Fruit fly (Drosophila melanogaster): Measurements from ENCODE around the gene chinmo.

chinmo gene

DNA sequence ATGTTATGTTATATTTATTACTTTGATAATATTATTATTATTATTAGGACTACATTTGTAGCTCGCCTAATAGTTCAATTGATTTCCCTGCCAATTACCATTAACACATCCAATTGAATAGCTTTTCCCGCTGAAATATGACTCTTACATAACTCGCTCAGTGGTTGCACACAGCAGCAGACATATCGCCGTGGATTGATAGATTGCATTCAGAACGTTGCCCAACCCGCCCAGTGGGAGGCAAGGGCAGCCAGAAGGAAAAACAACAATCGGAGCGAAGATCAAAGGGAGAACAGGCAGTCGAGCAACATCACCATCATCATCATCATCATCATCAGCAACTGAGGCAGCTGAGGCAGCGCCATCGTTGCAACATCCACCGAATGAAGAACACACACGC is 5.0 kb upstream of the chinmo start:
- TF ChIP-seq Clk (GFP tag; optimal IDR thresholded peaks at IDR 0.05): no peak
- TF ChIP-seq CG12768 (GFP tag; optimal IDR thresholded peaks at IDR 0.05): no peak
- no peak for TF ChIP-seq ovo (GFP tag; optimal IDR thresholded peaks at IDR 0.05)
- no peak for TF ChIP-seq pad (GFP tag; optimal IDR thresholded peaks at IDR 0.05)
- no peak for TF ChIP-seq CG5204 (GFP tag; optimal IDR thresholded peaks at IDR 0.05)
- TF ChIP-seq bab1 (GFP tag; optimal IDR thresholded peaks at IDR 0.05): no peak
- no peak for TF ChIP-seq tj (GFP tag; optimal IDR thresholded peaks at IDR 0.05)
- TF ChIP-seq Hr96 (GFP tag; optimal IDR thresholded peaks at IDR 0.05): no peak
- TF ChIP-seq CG7101 (tag; optimal IDR thresholded peaks at IDR 0.05): no peak
- TF ChIP-seq CG11617 (GFP tag; optimal IDR thresholded peaks at IDR 0.05): no peak

DNA sequence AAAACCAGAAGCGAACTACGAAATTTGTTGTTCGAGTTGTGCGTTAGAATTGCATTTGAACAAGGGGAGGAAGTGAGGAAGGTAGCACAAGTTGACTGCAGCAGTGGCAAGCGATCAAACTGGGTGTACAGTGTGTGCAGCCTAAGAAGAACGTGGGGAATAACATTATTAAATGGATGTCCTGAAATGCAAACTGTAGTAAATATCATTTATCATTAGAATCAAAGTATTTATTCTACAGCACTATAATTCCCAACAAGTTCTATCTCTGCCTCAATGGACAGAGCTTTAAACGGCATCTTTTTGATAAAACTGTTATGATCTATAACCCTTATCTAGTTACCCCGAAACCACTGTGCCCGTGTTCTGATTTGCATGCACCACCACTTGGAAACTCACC is 4.6 kb upstream of the chinmo start:
- TF ChIP-seq cic (GFP tag; optimal IDR thresholded peaks at IDR 0.05) (no peak), CG1620 (GFP tag; optimal IDR thresholded peaks at IDR 0.05) (no peak), ovo (GFP tag; optimal IDR thresholded peaks at IDR 0.05) (no peak), cnc (optimal IDR thresholded peaks at IDR 0.05) (no peak), CG14711 (tag; optimal IDR thresholded peaks at IDR 0.05) (no peak), Hr96 (GFP tag; optimal IDR thresholded peaks at IDR 0.05) (no peak), bab1 (GFP tag; optimal IDR thresholded peaks at IDR 0.05) (no peak), CG5204 (GFP tag; optimal IDR thresholded peaks at IDR 0.05) (no peak), Crg-1 (GFP tag; optimal IDR thresholded peaks at IDR 0.05) (no peak), kay (GFP tag; ENCODE audit: borderline replicate concordance) (no peak), CG12768 (GFP tag; optimal IDR thresholded peaks at IDR 0.05) (no peak), pad (GFP tag; optimal IDR thresholded peaks at IDR 0.05) (no peak), tj (GFP tag; optimal IDR thresholded peaks at IDR 0.05) (no peak)

DNA sequence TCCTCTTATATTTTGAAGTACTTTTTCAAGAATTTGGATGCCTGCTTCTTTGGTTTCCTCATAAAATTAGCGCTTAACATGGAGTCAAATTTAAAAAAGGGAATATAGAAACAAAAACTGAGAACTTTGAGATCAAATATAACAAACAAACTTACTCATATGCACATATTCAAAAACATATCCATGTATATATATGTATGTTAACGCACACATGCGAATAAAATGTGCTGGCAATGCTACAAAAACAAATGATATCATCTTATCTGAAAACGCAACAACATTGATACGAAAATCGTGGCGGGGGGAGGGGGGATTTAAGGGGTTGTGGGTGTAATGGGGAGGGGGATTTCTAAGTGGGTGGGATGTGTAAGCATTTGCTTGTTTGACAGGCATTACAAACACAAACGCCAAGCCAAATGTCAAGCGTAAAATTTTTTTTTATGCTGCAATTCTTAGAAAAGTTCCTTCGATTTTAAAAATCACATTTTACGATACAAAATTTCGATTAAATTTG is 3.0 kb upstream of the chinmo start:
- no peak for TF ChIP-seq Mnt (GFP tag; optimal IDR thresholded peaks at IDR 0.05)
- no peak for TF ChIP-seq Crg-1 (GFP tag; optimal IDR thresholded peaks at IDR 0.05)
- no peak for TF ChIP-seq CG7045 (GFP tag; optimal IDR thresholded peaks at IDR 0.05)
- TF ChIP-seq cic (GFP tag; optimal IDR thresholded peaks at IDR 0.05): no peak
- TF ChIP-seq CG7101 (tag; optimal IDR thresholded peaks at IDR 0.05): no peak
- no peak for TF ChIP-seq tj (GFP tag; optimal IDR thresholded peaks at IDR 0.05)
- no peak for TF ChIP-seq bab1 (GFP tag; optimal IDR thresholded peaks at IDR 0.05)

DNA sequence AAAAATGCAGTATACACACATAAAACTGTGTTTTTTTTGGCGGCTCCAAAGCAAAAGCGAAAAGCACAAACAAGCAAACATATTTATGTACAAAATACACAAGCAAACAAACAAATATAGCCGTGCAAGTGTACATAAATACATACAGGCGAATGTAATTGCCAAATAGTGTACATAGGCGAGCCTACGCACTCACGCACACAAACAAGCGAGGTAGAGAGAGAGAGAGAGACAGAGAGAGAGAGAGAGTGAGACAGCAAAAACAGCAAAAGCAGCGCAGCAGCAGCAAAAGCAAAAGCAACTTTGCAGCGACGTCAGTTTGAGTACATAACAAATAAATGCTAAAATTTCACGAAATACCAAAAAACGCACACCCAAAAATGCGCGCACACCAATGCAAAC is 2.4 kb upstream of the chinmo start:
- TF ChIP-seq CG7045 (GFP tag; optimal IDR thresholded peaks at IDR 0.05) (no peak), CG1620 (GFP tag; optimal IDR thresholded peaks at IDR 0.05) (no peak), CG14711 (tag; optimal IDR thresholded peaks at IDR 0.05) (no peak), CG7101 (tag; optimal IDR thresholded peaks at IDR 0.05) (no peak), kay (GFP tag; ENCODE audit: borderline replicate concordance) (no peak)

dm6 chr2L:1649244-1649827 is 1.7 kb upstream of the chinmo start:
- TF ChIP-seq ovo (GFP tag; optimal IDR thresholded peaks at IDR 0.05) (no peak), CG14711 (tag; optimal IDR thresholded peaks at IDR 0.05) (peak; percentile 48), CG1620 (GFP tag; optimal IDR thresholded peaks at IDR 0.05) (peak; percentile 1), CG7045 (GFP tag; optimal IDR thresholded peaks at IDR 0.05) (peak; percentile 52), bab1 (GFP tag; optimal IDR thresholded peaks at IDR 0.05) (no peak), CG7101 (tag; optimal IDR thresholded peaks at IDR 0.05) (peak; percentile 44), CG33017 (tag; optimal IDR thresholded peaks at IDR 0.05) (peak; percentile 35), pad (GFP tag; optimal IDR thresholded peaks at IDR 0.05) (peak; percentile 56), CG12768 (GFP tag; optimal IDR thresholded peaks at IDR 0.05) (peak; percentile 21), CG11617 (GFP tag; optimal IDR thresholded peaks at IDR 0.05) (peak; percentile 21)

dm6 chr2L:1649828-1650429 is 1.1 kb upstream of the chinmo start:
- TF ChIP-seq CG12768 (GFP tag; optimal IDR thresholded peaks at IDR 0.05) (no peak), CG1620 (GFP tag; optimal IDR thresholded peaks at IDR 0.05) (no peak), cic (GFP tag; optimal IDR thresholded peaks at IDR 0.05) (peak; percentile 29), Mnt (GFP tag; optimal IDR thresholded peaks at IDR 0.05) (peak; percentile 84), CG14711 (tag; optimal IDR thresholded peaks at IDR 0.05) (no peak), cnc (optimal IDR thresholded peaks at IDR 0.05) (no peak), CG7101 (tag; optimal IDR thresholded peaks at IDR 0.05) (no peak), pad (GFP tag; optimal IDR thresholded peaks at IDR 0.05) (peak; percentile 18), toe (GFP tag; optimal IDR thresholded peaks at IDR 0.05) (peak; percentile 2), CG7045 (GFP tag; optimal IDR thresholded peaks at IDR 0.05) (no peak), Crg-1 (GFP tag; optimal IDR thresholded peaks at IDR 0.05) (no peak)

DNA sequence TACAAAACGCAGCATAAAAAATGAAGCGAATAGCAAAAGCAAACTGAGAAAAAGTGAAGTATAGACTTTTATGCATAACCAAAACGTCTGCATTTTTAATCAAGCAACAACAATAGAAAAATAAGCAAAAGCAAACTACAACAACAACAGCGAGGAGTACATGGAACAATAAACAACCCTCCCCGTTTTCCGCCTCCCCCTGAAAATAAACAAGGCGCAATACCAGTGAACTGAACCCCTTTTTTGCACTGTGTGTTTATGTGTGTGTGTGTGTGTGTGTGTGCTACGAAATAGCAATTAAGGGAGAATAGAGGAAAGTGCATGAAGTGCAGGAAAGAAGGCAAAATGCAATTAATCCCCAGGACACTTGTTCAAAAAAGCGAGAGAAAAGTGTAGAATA is 831 bp downstream of the chinmo start:
- no peak for TF ChIP-seq tj (GFP tag; optimal IDR thresholded peaks at IDR 0.05)
- no peak for TF ChIP-seq cic (GFP tag; optimal IDR thresholded peaks at IDR 0.05)
- no peak for TF ChIP-seq pad (GFP tag; optimal IDR thresholded peaks at IDR 0.05)
- TF ChIP-seq CG1620 (GFP tag; optimal IDR thresholded peaks at IDR 0.05): no peak
- TF ChIP-seq CG12768 (GFP tag; optimal IDR thresholded peaks at IDR 0.05): no peak
- no peak for TF ChIP-seq CG7045 (GFP tag; optimal IDR thresholded peaks at IDR 0.05)
- no peak for TF ChIP-seq kay (GFP tag; ENCODE audit: borderline replicate concordance)
- no peak for TF ChIP-seq Crg-1 (GFP tag; optimal IDR thresholded peaks at IDR 0.05)
- TF ChIP-seq ovo (GFP tag; optimal IDR thresholded peaks at IDR 0.05): no peak
- no peak for TF ChIP-seq CG14711 (tag; optimal IDR thresholded peaks at IDR 0.05)
- TF ChIP-seq cnc (optimal IDR thresholded peaks at IDR 0.05): no peak
